Worm (Caenorhabditis elegans) whole organism, L1 larva: ENCODE data around the gene F54F2.7.

Source experiments
- C04F5.9 ChIP-seq: sonication (generic microtip); optimal IDR thresholded peaks from 2 replicates; lab custom pipeline; 2016; ENCODE audit warnings: missing genetic modification characterization, missing compliant biosample characterization
- F16B12.6 ChIP-seq: fragments of 150-350 bp; optimal IDR thresholded peaks from 2 replicates; lab custom pipeline; 2014; ENCODE audit warnings: missing biosample characterization, missing genetic modification characterization
- aha-1 ChIP-seq: fragments of 150-350 bp; optimal IDR thresholded peaks from 2 replicates; lab custom pipeline; 2014; ENCODE audit warnings: missing biosample characterization, missing genetic modification characterization
- aly-2 ChIP-seq: fragments of 150-350 bp; optimal IDR thresholded peaks from 2 replicates; lab custom pipeline; 2014; ENCODE audit warnings: missing biosample characterization, missing genetic modification characterization
- blmp-1 ChIP-seq: fragments of 150-350 bp; optimal IDR thresholded peaks from 2 replicates; lab custom pipeline; 2014; ENCODE audit warnings: missing biosample characterization, missing genetic modification characterization
- ceh-63 ChIP-seq: fragments of 200-800 bp; sonication (Bioruptor generic); optimal IDR thresholded peaks from 2 replicates; lab custom pipeline; 2018; ENCODE audit warnings: mild to moderate bottlenecking, missing genetic modification characterization, missing compliant biosample characterization
- ceh-88 ChIP-seq: fragments of 200-800 bp; sonication (Bioruptor generic); IDR thresholded peaks from 2 replicates; pipeline ENCODE4 v1.3.6; 2022; ENCODE audit warnings: missing genetic modification characterization, missing compliant biosample characterization
- ceh-90 ChIP-seq: sonication (generic microtip); optimal IDR thresholded peaks from 2 replicates; lab custom pipeline; 2016; ENCODE audit warnings: missing genetic modification characterization, missing compliant biosample characterization
- dpl-1 ChIP-seq, 3 experiments: fragments of 150-350 bp in 2 of 3; sonication (generic microtip) in 1 of 3; optimal IDR thresholded peaks; 2 replicates each; lab custom pipeline; 2014 to 2017; ENCODE audit warnings: missing biosample characterization in 3 of 3, missing genetic modification characterization in 3 of 3, missing genetic modification reagents in 3 of 3
- dsc-1 ChIP-seq: sonication (generic microtip); optimal IDR thresholded peaks from 2 replicates; lab custom pipeline; 2016; ENCODE audit warnings: mild to moderate bottlenecking, missing genetic modification characterization, missing compliant biosample characterization
- efl-1 ChIP-seq, 4 experiments: fragments of 150-350 bp; optimal IDR thresholded peaks in 3 of 4; peaks in 1 of 4; 1 replicate in 1 of 4; 2 replicates in 3 of 4; lab custom pipeline; 2014; ENCODE audit warnings: missing biosample characterization in 2 of 4, missing genetic modification characterization in 2 of 4, missing genetic modification reagents in 2 of 4
- elt-2 ChIP-seq: sonication (generic microtip); optimal IDR thresholded peaks from 2 replicates; lab custom pipeline; 2016; ENCODE audit warnings: missing genetic modification characterization, mild to moderate bottlenecking, inconsistent platforms, missing compliant biosample characterization, missing genetic modification reagents
- elt-3 ChIP-seq, 6 experiments: fragments of 150-350 bp in 1 of 6; sonication (generic microtip); optimal IDR thresholded peaks; 2 replicates each; lab custom pipeline; 2017 to 2018; ENCODE audit warnings: missing biosample characterization in 6 of 6, missing genetic modification characterization in 6 of 6, inconsistent platforms in 1 of 6
- fkh-8 ChIP-seq: sonication (generic microtip); optimal IDR thresholded peaks from 2 replicates; lab custom pipeline; 2016; ENCODE audit warnings: mild to moderate bottlenecking, missing genetic modification characterization, missing compliant biosample characterization
- hlh-17 ChIP-seq: fragments of 200-800 bp; sonication (Bioruptor generic); optimal IDR thresholded peaks from 2 replicates; lab custom pipeline; 2018; ENCODE audit warnings: missing genetic modification characterization, mild to moderate bottlenecking, missing compliant biosample characterization, moderate library complexity, borderline replicate concordance
- hlh-4 ChIP-seq: sonication (generic microtip); optimal IDR thresholded peaks from 2 replicates; lab custom pipeline; 2016; ENCODE audit warnings: mild to moderate bottlenecking, missing genetic modification characterization, missing compliant biosample characterization
- irx-1 ChIP-seq: sonication (generic microtip); optimal IDR thresholded peaks from 2 replicates; lab custom pipeline; 2016; ENCODE audit warnings: missing genetic modification characterization, missing compliant biosample characterization
- isw-1 ChIP-seq: fragments of 200-800 bp; sonication (Bioruptor generic); IDR thresholded peaks from 2 replicates; pipeline ENCODE4 v1.3.6; 2022; ENCODE audit warnings: missing genetic modification characterization, missing compliant biosample characterization
- jun-1 ChIP-seq: fragments of 150-350 bp; optimal IDR thresholded peaks from 2 replicates; lab custom pipeline; 2014; ENCODE audit warnings: missing biosample characterization, missing genetic modification reagents, missing genetic modification characterization
- lin-13 ChIP-seq: fragments of 150-350 bp; optimal IDR thresholded peaks from 2 replicates; lab custom pipeline; 2014; ENCODE audit warnings: missing biosample characterization, missing genetic modification reagents, missing genetic modification characterization
- lin-14 ChIP-seq: fragments of 200-800 bp; sonication (Bioruptor generic); optimal IDR thresholded peaks from 2 replicates; lab custom pipeline; 2018; ENCODE audit warnings: mild to moderate bottlenecking, missing genetic modification characterization, moderate library complexity, missing compliant biosample characterization
- lin-35 ChIP-seq, 2 experiments: fragments of 150-350 bp; optimal IDR thresholded peaks; 2 replicates each; lab custom pipeline; 2014; ENCODE audit warnings: missing biosample characterization in 2 of 2, missing genetic modification characterization in 2 of 2, missing genetic modification reagents in 2 of 2
- lin-39 ChIP-seq: fragments of 150-350 bp; optimal IDR thresholded peaks from 2 replicates; lab custom pipeline; 2014; ENCODE audit warnings: missing biosample characterization, missing genetic modification reagents, missing genetic modification characterization
- lsy-2 ChIP-seq, 2 experiments: fragments of 150-350 bp; optimal IDR thresholded peaks; 2 replicates each; lab custom pipeline; 2014; ENCODE audit warnings: missing biosample characterization in 2 of 2, missing genetic modification characterization in 2 of 2
- mab-9 ChIP-seq: fragments of 200-800 bp; sonication (Bioruptor generic); IDR thresholded peaks from 2 replicates; pipeline ENCODE4 v1.3.6; 2022; ENCODE audit warnings: missing genetic modification reagents, missing genetic modification characterization, missing compliant biosample characterization
- mef-2 ChIP-seq: fragments of 150-350 bp; optimal IDR thresholded peaks from 2 replicates; lab custom pipeline; 2014; ENCODE audit warnings: missing biosample characterization, missing genetic modification characterization
- mep-1 ChIP-seq: fragments of 150-350 bp; optimal IDR thresholded peaks from 2 replicates; lab custom pipeline; 2014; ENCODE audit warnings: missing biosample characterization, missing genetic modification characterization
- nhr-20 ChIP-seq: sonication (generic microtip); optimal IDR thresholded peaks from 2 replicates; lab custom pipeline; 2016; ENCODE audit warnings: mild to moderate bottlenecking, missing genetic modification characterization, missing compliant biosample characterization
- nhr-47 ChIP-seq: sonication (generic microtip); optimal IDR thresholded peaks from 2 replicates; lab custom pipeline; 2016; ENCODE audit warnings: mild to moderate bottlenecking, missing genetic modification characterization, moderate library complexity, missing compliant biosample characterization
- nhr-71 ChIP-seq: sonication (generic microtip); optimal IDR thresholded peaks from 2 replicates; lab custom pipeline; 2016; ENCODE audit warnings: mild to moderate bottlenecking, missing genetic modification characterization, moderate library complexity, missing compliant biosample characterization
- nhr-76 ChIP-seq: sonication (generic microtip); optimal IDR thresholded peaks from 2 replicates; lab custom pipeline; 2017; ENCODE audit warnings: missing biosample characterization, missing genetic modification characterization
- pag-3 ChIP-seq: sonication (generic microtip); optimal IDR thresholded peaks from 2 replicates; lab custom pipeline; 2017; ENCODE audit warnings: missing genetic modification characterization, mild to moderate bottlenecking, missing compliant biosample characterization, antibody characterized with exemption, borderline replicate concordance; ENCODE audit not compliant: insufficient read depth
- pax-3 ChIP-seq: fragments of 200-800 bp; sonication (Bioruptor generic); optimal IDR thresholded peaks from 2 replicates; lab custom pipeline; 2018; ENCODE audit warnings: mild to moderate bottlenecking, missing genetic modification characterization, moderate library complexity, missing compliant biosample characterization
- pqm-1 ChIP-seq: sonication (generic microtip); optimal IDR thresholded peaks from 3 replicates; lab custom pipeline; 2017; ENCODE audit warnings: missing biosample characterization, missing genetic modification characterization
- rnt-1 ChIP-seq: sonication (generic microtip); optimal IDR thresholded peaks from 2 replicates; lab custom pipeline; 2016; ENCODE audit warnings: mild to moderate bottlenecking, missing genetic modification characterization, moderate library complexity, missing compliant biosample characterization
- sox-4 ChIP-seq: sonication (generic microtip); optimal IDR thresholded peaks from 2 replicates; lab custom pipeline; 2016; ENCODE audit warnings: missing genetic modification characterization, missing compliant biosample characterization
- sup-37 ChIP-seq: fragments of 200-800 bp; sonication (Bioruptor generic); optimal IDR thresholded peaks from 2 replicates; lab custom pipeline; 2018; ENCODE audit warnings: mild to moderate bottlenecking, missing genetic modification characterization, missing compliant biosample characterization
- swsn-7 ChIP-seq: sonication (generic microtip); optimal IDR thresholded peaks from 2 replicates; lab custom pipeline; 2016; ENCODE audit warnings: missing genetic modification characterization, missing compliant biosample characterization
- tbx-2 ChIP-seq: sonication (generic microtip); optimal IDR thresholded peaks from 2 replicates; lab custom pipeline; 2016; ENCODE audit warnings: missing genetic modification characterization, missing compliant biosample characterization
- tlp-1 ChIP-seq: fragments of 150-350 bp; optimal IDR thresholded peaks from 2 replicates; lab custom pipeline; 2014; ENCODE audit warnings: missing biosample characterization, missing genetic modification characterization
- unc-130 ChIP-seq: fragments of 150-350 bp; optimal IDR thresholded peaks from 2 replicates; lab custom pipeline; 2017; ENCODE audit warnings: missing biosample characterization, missing genetic modification characterization, inconsistent platforms
- unc-30 ChIP-seq: sonication (generic microtip); optimal IDR thresholded peaks from 2 replicates; lab custom pipeline; 2017; ENCODE audit warnings: missing biosample characterization, missing genetic modification characterization
- unc-98 ChIP-seq: fragments of 200-800 bp; sonication (Bioruptor generic); IDR thresholded peaks from 2 replicates; pipeline ENCODE4 v1.3.6; 2022; ENCODE audit warnings: missing genetic modification characterization, missing compliant biosample characterization
- vab-15 ChIP-seq: sonication (generic microtip); optimal IDR thresholded peaks from 2 replicates; lab custom pipeline; 2017; ENCODE audit warnings: missing genotype, mild to moderate bottlenecking, missing genetic modification characterization, missing compliant biosample characterization
- zip-4 ChIP-seq: fragments of 200-800 bp; sonication (Bioruptor generic); optimal IDR thresholded peaks from 2 replicates; lab custom pipeline; 2018; ENCODE audit warnings: mild to moderate bottlenecking, missing genetic modification characterization, moderate library complexity, missing compliant biosample characterization

F54F2.7 gene

DNA sequence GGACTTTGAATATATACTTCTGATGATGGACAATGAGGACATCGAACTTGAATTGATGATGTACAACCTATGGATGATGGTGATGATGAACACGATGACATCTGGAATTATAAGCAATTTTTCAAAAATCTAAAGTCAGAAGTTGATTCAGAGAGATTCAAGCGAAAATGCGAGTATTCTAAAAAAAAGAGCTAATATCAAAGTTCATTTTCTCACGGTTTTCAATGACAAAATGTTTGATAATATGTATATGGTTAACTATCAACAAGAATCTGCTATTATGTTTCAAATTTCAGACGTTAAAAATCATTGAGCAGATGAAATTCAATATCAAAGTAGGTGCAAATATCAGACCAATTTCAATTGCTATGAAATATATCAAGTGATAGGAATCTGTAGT, 27.2 kb downstream of the F54F2.7 start, which contains the start of gene K02D10.4:
TSS of gene K02D10.4 (minus strand) at position 101 of the 400 bp plus-strand sequence.
- TF ChIP-seq unc-30 (no peak), hlh-4 (no peak), ceh-63 (GFP tag; lab: Kevin White, UChicago) (no peak)

DNA sequence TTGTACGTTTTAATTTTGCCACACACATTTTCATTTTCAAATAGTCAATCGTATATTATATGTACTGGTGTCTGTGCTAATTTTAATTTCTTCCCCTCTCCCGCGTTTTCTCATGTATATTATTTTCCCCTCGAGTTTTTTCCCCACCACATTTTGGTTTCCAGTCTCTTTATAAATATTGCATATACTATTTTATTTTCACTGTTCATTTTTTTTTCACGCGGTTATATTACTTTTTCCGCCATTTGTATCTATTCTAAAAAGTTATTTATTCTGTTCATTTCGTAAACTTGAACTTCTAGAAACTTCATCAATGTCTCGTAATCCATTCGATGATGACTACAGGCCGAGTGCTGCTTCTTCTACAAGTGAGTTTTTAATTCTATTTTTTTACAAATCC, 31.2 kb downstream of the F54F2.7 start, which contains the start of gene snap-29:
TSS of gene snap-29 (plus strand) at position 301 of the 400 bp plus-strand sequence.
- TF ChIP-seq sox-4: no peak
- no peak for TF ChIP-seq sup-37
- no peak for TF ChIP-seq lin-13
- no peak for TF ChIP-seq vab-15 (tag; lab: Kevin White, UChicago)
- no peak for TF ChIP-seq mab-9 (GFP tag; lab: Robert Waterston, UW)
- no peak for TF ChIP-seq dsc-1 (tag; lab: Kevin White, UChicago)
- TF ChIP-seq lsy-2 (tag; optimal IDR thresholded peaks at IDR 0.05; lab: Kevin White, UChicago): no peak
- TF ChIP-seq swsn-7 (tag; lab: Kevin White, UChicago): no peak
- TF ChIP-seq tbx-2 (tag; lab: Kevin White, UChicago): no peak
- TF ChIP-seq jun-1 (tag; lab: Kevin White, UChicago): no peak
- no peak for TF ChIP-seq nhr-71 (tag; lab: Kevin White, UChicago)
- TF ChIP-seq C04F5.9 (tag; lab: Kevin White, UChicago): no peak
- TF ChIP-seq aly-2 (tag; lab: Kevin White, UChicago): no peak

DNA sequence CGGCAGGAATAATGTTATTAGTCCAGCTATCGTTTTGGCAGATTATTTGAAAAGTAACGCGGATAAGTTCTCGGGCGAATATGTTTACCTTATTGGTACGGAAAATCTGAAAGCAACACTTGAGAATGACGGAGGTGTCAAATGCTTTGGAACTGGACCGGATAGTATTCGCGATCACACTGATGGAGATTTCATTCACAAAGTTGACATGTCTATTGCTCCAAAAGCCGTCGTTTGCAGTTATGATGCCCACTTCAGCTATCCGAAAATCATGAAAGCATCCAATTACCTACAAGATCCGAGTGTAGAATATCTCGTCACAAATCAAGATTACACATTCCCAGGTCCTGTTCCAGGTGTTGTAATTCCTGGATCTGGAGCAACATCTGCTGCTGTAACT, 33.8 kb downstream of the F54F2.7 start:
- TF ChIP-seq efl-1 (optimal IDR thresholded peaks at IDR 0.05; lab: Kevin White, UChicago) (no peak), efl-1 (GFP tag; optimal IDR thresholded peaks at IDR 0.05 in 1 of 2; lab: Kevin White, UChicago) (peak in 1 of 2 experiments; percentile 37), irx-1 (tag; lab: Kevin White, UChicago) (no peak), pqm-1 (tag; lab: Kevin White, UChicago) (no peak), dsc-1 (tag; lab: Kevin White, UChicago) (no peak)

DNA sequence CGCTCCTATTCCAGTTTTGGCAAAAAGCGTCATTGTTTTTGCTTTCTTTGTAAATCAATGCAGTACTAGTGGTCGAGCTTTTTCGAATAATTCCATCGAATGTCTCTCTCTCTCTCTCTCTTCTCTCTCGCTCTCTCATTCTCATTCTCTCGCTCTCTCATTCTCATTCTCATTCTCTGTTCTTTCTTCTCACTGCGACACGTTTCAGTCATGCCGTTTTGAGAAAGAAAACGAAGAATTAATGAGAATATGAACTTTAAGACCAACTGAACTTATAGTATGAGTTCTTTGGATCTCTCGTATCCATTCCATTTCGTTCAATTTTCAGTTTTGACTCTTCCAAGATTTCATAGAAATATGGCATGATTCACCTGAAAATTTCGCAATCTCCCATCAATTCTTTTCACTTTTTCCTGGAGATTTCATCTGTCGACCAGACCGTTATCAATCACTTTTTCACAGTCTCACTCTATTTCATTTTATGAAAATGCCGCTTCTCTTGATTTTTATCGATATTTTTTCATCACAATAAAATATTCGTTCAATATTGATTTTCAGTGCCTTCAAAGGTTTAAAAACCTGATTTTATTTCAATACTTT, 34.6 kb downstream of the F54F2.7 start:
- no peak for TF ChIP-seq unc-130 (tag; lab: Kevin White, UChicago)
- no peak for TF ChIP-seq isw-1
- TF ChIP-seq dpl-1 (GFP tag; optimal IDR thresholded peaks at IDR 0.05; lab: Kevin White, UChicago): no peak
- no peak for TF ChIP-seq nhr-76 (tag; lab: Kevin White, UChicago)
- no peak for TF ChIP-seq nhr-20 (tag; lab: Kevin White, UChicago)
- peak in 1 of 2 experiments; percentile 2 for TF ChIP-seq lin-35 (GFP tag; optimal IDR thresholded peaks at IDR 0.05; lab: Kevin White, UChicago)
- no peak for TF ChIP-seq rnt-1 (tag; lab: Kevin White, UChicago)
- peak; percentile 58 for TF ChIP-seq fkh-8
- no peak for TF ChIP-seq hlh-17
- TF ChIP-seq vab-15 (tag; lab: Kevin White, UChicago): no peak
- TF ChIP-seq zip-4: peak; percentile 30
- no peak for TF ChIP-seq mep-1
- no peak for TF ChIP-seq tlp-1 (tag; lab: Kevin White, UChicago)
- TF ChIP-seq elt-3 (tag; optimal IDR thresholded peaks at IDR 0.05; lab: Kevin White, UChicago): no peak
- TF ChIP-seq F16B12.6 (tag; lab: Kevin White, UChicago): no peak
- TF ChIP-seq pag-3 (tag; lab: Kevin White, UChicago): no peak
- no peak for TF ChIP-seq unc-98 (GFP tag; lab: Robert Waterston, UW)
- no peak for TF ChIP-seq lin-39 (tag; lab: Kevin White, UChicago)
- no peak for TF ChIP-seq nhr-47 (tag; lab: Kevin White, UChicago)
- no peak for TF ChIP-seq ceh-88 (GFP tag; lab: Robert Waterston, UW)
- no peak for TF ChIP-seq aha-1 (tag; lab: Kevin White, UChicago)
- peak; percentile 55 for TF ChIP-seq lin-14
- peak; percentile 29 for TF ChIP-seq nhr-71 (tag; lab: Kevin White, UChicago)
- peak; percentile 84 for TF ChIP-seq blmp-1 (tag; lab: Kevin White, UChicago)
- TF ChIP-seq pax-3 (tag; lab: Kevin White, UChicago): peak; percentile 2
- TF ChIP-seq ceh-63 (GFP tag; lab: Kevin White, UChicago): no peak
- no peak for TF ChIP-seq unc-30
- TF ChIP-seq mef-2 (tag; lab: Kevin White, UChicago): no peak
- TF ChIP-seq elt-2 (tag; lab: Kevin White, UChicago): no peak
- no peak for TF ChIP-seq ceh-90 (tag; lab: Kevin White, UChicago)
- peak in 1 of 2 experiments; percentile 8 for TF ChIP-seq efl-1 (optimal IDR thresholded peaks at IDR 0.05; lab: Kevin White, UChicago)
- TF ChIP-seq efl-1 (GFP tag; optimal IDR thresholded peaks at IDR 0.05 in 1 of 2; lab: Kevin White, UChicago): no peak
